Fruit fly (Drosophila melanogaster): Measurements from ENCODE around the gene Rab23.

The Rab23 gene

dm6 chr3R:5685269-5686048 lies at the start of gene Rab23, which contains the start of gene plx:
Gene Rab23 (minus strand): TSS chr3R:5685434.
Gene plx (plus strand): TSS chr3R:5685855.
- TF ChIP-seq CG17801 (GFP tag; optimal IDR thresholded peaks at IDR 0.05; ENCODE audit: partially characterized antibody) = no peak

- TF ChIP-seq CG17801 (GFP tag; optimal IDR thresholded peaks at IDR 0.05; ENCODE audit: partially characterized antibody) = no peak
Measured at dm6 chr3R:5733181-5733580, 47.9 kb upstream of the Rab23 start, which contains the start of gene CG1239. Gene CG1239 (plus strand): TSS chr3R:5733513.

dm6 chr3R:5727724-5728365 lies 42.6 kb upstream of the Rab23 start:
- TF ChIP-seq CG17801 (GFP tag; optimal IDR thresholded peaks at IDR 0.05; ENCODE audit: partially characterized antibody) = no peak

dm6 chr3R:5723122-5723521 lies 37.9 kb upstream of the Rab23 start:
- TF ChIP-seq CG17801 (GFP tag; optimal IDR thresholded peaks at IDR 0.05; ENCODE audit: partially characterized antibody) = no peak

- TF ChIP-seq CG17801 (GFP tag; optimal IDR thresholded peaks at IDR 0.05; ENCODE audit: partially characterized antibody) = no peak
Measured at dm6 chr3R:5716755-5717309, 31.6 kb upstream of the Rab23 start, which contains the start of gene cas. Gene cas (minus strand): TSS chr3R:5716805.

- TF ChIP-seq CG17801 (GFP tag; optimal IDR thresholded peaks at IDR 0.05; ENCODE audit: partially characterized antibody) = peak; percentile 54
Measured at dm6 chr3R:5705469-5706067, 20.3 kb upstream of the Rab23 start.

- no peak for TF ChIP-seq CG17801 (GFP tag; optimal IDR thresholded peaks at IDR 0.05; ENCODE audit: partially characterized antibody)
Measured at dm6 chr3R:5704982-5705381, 19.7 kb upstream of the Rab23 start.

- peak; percentile 11 for TF ChIP-seq CG17801 (GFP tag; optimal IDR thresholded peaks at IDR 0.05; ENCODE audit: partially characterized antibody)
Measured at dm6 chr3R:5701104-5701503, 15.9 kb upstream of the Rab23 start.

dm6 chr3R:5696384-5696783 lies 11.2 kb upstream of the Rab23 start:
- no peak for TF ChIP-seq CG17801 (GFP tag; optimal IDR thresholded peaks at IDR 0.05; ENCODE audit: partially characterized antibody)

dm6 chr3R:5694461-5694860 lies 9.2 kb upstream of the Rab23 start:
- TF ChIP-seq CG17801 (GFP tag; optimal IDR thresholded peaks at IDR 0.05; ENCODE audit: partially characterized antibody) = peak; percentile 95

- no peak for TF ChIP-seq CG17801 (GFP tag; optimal IDR thresholded peaks at IDR 0.05; ENCODE audit: partially characterized antibody)
Measured at dm6 chr3R:5693186-5693585, 8.0 kb upstream of the Rab23 start, which contains the start of gene CG2104. Gene CG2104 (minus strand): TSS chr3R:5693286.

- TF ChIP-seq CG17801 (GFP tag; optimal IDR thresholded peaks at IDR 0.05; ENCODE audit: partially characterized antibody) = no peak
Measured at dm6 chr3R:5691042-5691441, 5.8 kb upstream of the Rab23 start.

dm6 chr3R:5689626-5690025 lies 4.4 kb upstream of the Rab23 start:
- TF ChIP-seq CG17801 (GFP tag; optimal IDR thresholded peaks at IDR 0.05; ENCODE audit: partially characterized antibody) = no peak

- TF ChIP-seq CG17801 (GFP tag; optimal IDR thresholded peaks at IDR 0.05; ENCODE audit: partially characterized antibody) = no peak
Measured at dm6 chr3R:5686049-5686757, 969 bp upstream of the Rab23 start.
